Fruit fly (Drosophila melanogaster): ENCODE results near the gene CG3164.
A peak's percentile ranks its signal among the peaks of the same experiment; 100 is the strongest.

The CG3164 gene

DNA sequence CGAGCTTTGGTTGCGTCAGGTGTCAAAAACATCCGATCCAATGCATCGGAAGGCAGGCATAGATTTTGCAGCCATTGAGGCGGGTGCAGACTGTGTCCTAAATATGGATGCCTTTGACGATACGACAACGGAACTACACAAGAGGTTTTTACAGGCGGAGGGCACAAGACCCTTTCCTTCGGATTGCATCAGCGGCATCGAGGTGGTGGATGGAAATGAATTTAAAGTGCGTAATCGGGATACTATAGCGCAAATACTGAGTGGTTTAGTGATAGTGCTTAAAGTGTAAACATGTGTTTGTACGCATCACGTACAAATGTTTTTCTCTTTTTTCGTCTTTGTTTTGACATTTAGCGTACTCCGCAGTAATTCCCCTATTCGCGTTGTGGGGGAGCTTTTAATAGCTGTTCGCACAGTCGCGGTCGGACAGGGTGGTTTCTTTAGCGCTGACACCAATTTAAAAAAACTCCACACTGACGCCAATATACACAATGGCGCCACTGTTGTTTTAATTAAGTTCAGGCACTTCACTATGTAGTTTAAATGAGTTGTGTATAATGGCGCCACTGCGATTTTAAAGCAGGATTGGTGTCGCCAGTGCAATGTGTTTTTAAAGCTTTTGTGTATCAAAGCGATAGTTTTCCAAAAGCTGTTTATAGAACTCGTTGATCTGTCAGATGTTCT lies 57.7 kb downstream of the CG3164 start (continued):
- TF ChIP-seq sc (optimal IDR thresholded peaks at IDR 0.05) (no peak), sc (GFP tag; optimal IDR thresholded peaks at IDR 0.05) (no peak), CG4360 (GFP tag; IDR thresholded peaks at IDR 0.05) (no peak), fd64A (GFP tag; optimal IDR thresholded peaks at IDR 0.05) (no peak), Asciz (GFP tag; optimal IDR thresholded peaks at IDR 0.05) (peak; percentile 24), lilli (GFP tag; optimal IDR thresholded peaks at IDR 0.05) (peak; percentile 71), NfI (GFP tag; optimal IDR thresholded peaks at IDR 0.05) (peak; percentile 20), Side (GFP tag; optimal IDR thresholded peaks at IDR 0.05) (no peak), Xrp1 (GFP tag; IDR thresholded peaks at IDR 0.05) (no peak), kah (GFP tag; optimal IDR thresholded peaks at IDR 0.05) (no peak), Mes4 (GFP tag; optimal IDR thresholded peaks at IDR 0.05) (peak; percentile 43), Sry-δ (GFP tag; optimal IDR thresholded peaks at IDR 0.05) (peak; percentile 78), CG4707 (GFP tag; optimal IDR thresholded peaks at IDR 0.05) (no peak), gsb (GFP tag; IDR thresholded peaks at IDR 0.05) (no peak), sens (GFP tag) (peak; percentile 59), nerfin-1 (tag; optimal IDR thresholded peaks at IDR 0.05) (no peak), CG7963 (GFP tag; IDR thresholded peaks at IDR 0.05; ENCODE audit: partially characterized antibody) (no peak), CG17912 (GFP tag; optimal IDR thresholded peaks at IDR 0.05) (peak; percentile 78), jigr1 (GFP tag; IDR thresholded peaks at IDR 0.05) (no peak), ssp (GFP tag; IDR thresholded peaks at IDR 0.05) (no peak), CG3847 (GFP tag; IDR thresholded peaks at IDR 0.05) (peak; percentile 52; the same call in 1 of the 2 replicates), toy (GFP tag; IDR thresholded peaks at IDR 0.05) (no peak), CG5180 (GFP tag; optimal IDR thresholded peaks at IDR 0.05) (no peak), sd (tag; optimal IDR thresholded peaks at IDR 0.05) (peak; percentile 49), CG7271 (tag; optimal IDR thresholded peaks at IDR 0.05) (no peak), mirr (GFP tag; optimal IDR thresholded peaks at IDR 0.05) (peak; percentile 54), CG14710 (tag; optimal IDR thresholded peaks at IDR 0.05) (no peak), Dip2 (GFP tag; IDR thresholded peaks at IDR 0.05) (no peak), Kr (GFP tag; optimal IDR thresholded peaks at IDR 0.05) (no peak), H2.0 (GFP tag; IDR thresholded peaks at IDR 0.05) (no peak), CG31365 (tag; optimal IDR thresholded peaks at IDR 0.05) (peak; percentile 90), CG2120 (GFP tag; optimal IDR thresholded peaks at IDR 0.05) (peak; percentile 44), Hr3 (GFP tag; optimal IDR thresholded peaks at IDR 0.05) (peak; percentile 55), gcm2 (GFP tag; optimal IDR thresholded peaks at IDR 0.05) (no peak), CG12391 (tag; optimal IDR thresholded peaks at IDR 0.05) (peak; percentile 24), stwl (tag; optimal IDR thresholded peaks at IDR 0.05) (peak; percentile 2), CG1529 (GFP tag; optimal IDR thresholded peaks at IDR 0.05) (no peak), fu2 (GFP tag; optimal IDR thresholded peaks at IDR 0.05) (peak; percentile 0), CG11093 (GFP tag; IDR thresholded peaks at IDR 0.05) (no peak), Sry-β (GFP tag; optimal IDR thresholded peaks at IDR 0.05) (no peak), dmrt99B (tag; optimal IDR thresholded peaks at IDR 0.05) (no peak), Doc3 (GFP tag; IDR thresholded peaks at IDR 0.05; ENCODE audit: partially characterized antibody) (no peak), pita (GFP tag; optimal IDR thresholded peaks at IDR 0.05) (peak; percentile 57), usp (GFP tag; optimal IDR thresholded peaks at IDR 0.05) (no peak), maf-S (GFP tag; optimal IDR thresholded peaks at IDR 0.05) (peak; percentile 10), CG13775 (GFP tag; optimal IDR thresholded peaks at IDR 0.05) (no peak), Awh (GFP tag; IDR thresholded peaks at IDR 0.05) (no peak), CG7556 (GFP tag; optimal IDR thresholded peaks at IDR 0.05) (no peak), Dbx (GFP tag; IDR thresholded peaks at IDR 0.05) (peak; percentile 83), CG18011 (GFP tag; optimal IDR thresholded peaks at IDR 0.05) (no peak), Dfd (GFP tag; optimal IDR thresholded peaks at IDR 0.05) (no peak)

All from whole organism, embryonic.